Fruit fly (Drosophila melanogaster) whole organism, prepupa: ENCODE measurements around the gene Fad2.

Experiments used
- CG10669 ChIP-seq: fragments of 200-800 bp; sonication (Bioruptor generic); optimal IDR thresholded peaks from 3 replicates; lab custom pipeline; 2018; ENCODE audit warnings: missing biosample characterization, mild to moderate bottlenecking, missing genetic modification characterization, moderate library complexity
- CG11762 ChIP-seq: fragments of 200-800 bp; sonication (Bioruptor generic); optimal IDR thresholded peaks from 3 replicates; lab custom pipeline; 2016; ENCODE audit warnings: missing biosample characterization, missing genetic modification characterization; ENCODE audit not compliant: insufficient read depth
- CG11902 ChIP-seq: fragments of 200-800 bp; sonication (Bioruptor generic); optimal IDR thresholded peaks from 3 replicates; lab custom pipeline; 2016; ENCODE audit warnings: missing biosample characterization, missing genetic modification characterization
- CG32006 ChIP-seq: fragments of 200-800 bp; sonication (Bioruptor generic); optimal IDR thresholded peaks from 3 replicates; lab custom pipeline; 2017; ENCODE audit warnings: missing biosample characterization, mild to moderate bottlenecking, missing genetic modification characterization
- CG4318 ChIP-seq: fragments of 200-800 bp; sonication (Bioruptor generic); optimal IDR thresholded peaks from 3 replicates; lab custom pipeline; 2017; ENCODE audit warnings: missing biosample characterization, mild to moderate bottlenecking, missing genetic modification characterization
- CG6163 ChIP-seq: fragments of 200-800 bp; sonication (Bioruptor generic); IDR thresholded peaks from 3 replicates; pipeline ENCODE4 v1.3.6; 2022; ENCODE audit warnings: missing biosample characterization, missing genetic modification characterization
- CG6276 ChIP-seq: fragments of 200-800 bp; sonication (Bioruptor generic); optimal IDR thresholded peaks from 2 replicates; lab custom pipeline; 2017; ENCODE audit warnings: missing biosample characterization, mild to moderate bottlenecking, missing genetic modification characterization
- CG6808 ChIP-seq: fragments of 200-800 bp; sonication (Bioruptor generic); optimal IDR thresholded peaks from 3 replicates; lab custom pipeline; 2017; ENCODE audit warnings: missing biosample characterization, missing genetic modification characterization, mild to moderate bottlenecking, moderate library complexity, missing genetic modification reagents
- CG7368 ChIP-seq: fragments of 200-800 bp; sonication (Bioruptor generic); optimal IDR thresholded peaks from 3 replicates; lab custom pipeline; 2016; ENCODE audit warnings: missing biosample characterization, missing genetic modification characterization
- Smox ChIP-seq: fragments of 200-800 bp; sonication (Bioruptor generic); optimal IDR thresholded peaks from 3 replicates; lab custom pipeline; 2016; ENCODE audit warnings: missing biosample characterization, missing genetic modification characterization
- Sox102F ChIP-seq: fragments of 200-800 bp; sonication (Bioruptor generic); optimal IDR thresholded peaks from 2 replicates; lab custom pipeline; 2016; ENCODE audit warnings: missing biosample characterization, mild to moderate bottlenecking, missing genetic modification characterization
- acj6 ChIP-seq: fragments of 200-800 bp; sonication (Bioruptor generic); optimal IDR thresholded peaks from 3 replicates; lab custom pipeline; 2016; ENCODE audit warnings: missing biosample characterization, missing genetic modification characterization
- dac ChIP-seq: fragments of 200-800 bp; sonication (Bioruptor generic); optimal IDR thresholded peaks from 2 replicates; lab custom pipeline; 2017; ENCODE audit warnings: missing biosample characterization, mild to moderate bottlenecking, missing genetic modification characterization
- eg ChIP-seq: fragments of 200-800 bp; sonication (Bioruptor generic); IDR thresholded peaks from 3 replicates; pipeline ENCODE4 v1.3.6; 2022; ENCODE audit warnings: missing biosample characterization, missing genetic modification characterization
- esn ChIP-seq: fragments of 200-800 bp; sonication (Bioruptor generic); optimal IDR thresholded peaks from 2 replicates; lab custom pipeline; 2016; ENCODE audit warnings: missing biosample characterization, mild to moderate bottlenecking, missing genetic modification characterization, moderate library complexity
- net ChIP-seq: fragments of 200-800 bp; sonication (Bioruptor generic); optimal IDR thresholded peaks from 3 replicates; lab custom pipeline; 2016; ENCODE audit warnings: missing biosample characterization, missing genetic modification characterization
- pdm3 ChIP-seq: fragments of 200-800 bp; sonication (Bioruptor generic); optimal IDR thresholded peaks from 3 replicates; lab custom pipeline; 2016; ENCODE audit warnings: missing biosample characterization, missing genetic modification characterization
- vri ChIP-seq: fragments of 200-800 bp; sonication (Bioruptor generic); optimal IDR thresholded peaks from 3 replicates; lab custom pipeline; 2016; ENCODE audit warnings: missing biosample characterization, mild to moderate bottlenecking, missing genetic modification characterization

Gene Fad2

dm6 chr3L:11069764-11070163 lies 46.4 kb downstream of the Fad2 start, which contains the start of gene CG6310:
Gene CG6310, minus strand, starts transcription at chr3L:11069864.
- TF ChIP-seq Smox = no peak
- TF ChIP-seq esn = peak; percentile 0
- 0 out of 3 replicates have a peak, but pooled peaks have one; percentile 8 for TF ChIP-seq eg

dm6 chr3L:11070372-11070854 lies 47.1 kb downstream of the Fad2 start, which contains the start of gene Mocs1:
Gene Mocs1, plus strand, starts transcription at chr3L:11070526.
- TF ChIP-seq vri (peak; percentile 99), CG6163 (peak; percentile 39; the same call in 1 of the 3 replicates), Sox102F (GFP tag; lab: Kevin White, UChicago) (no peak), CG32006 (GFP tag; lab: Kevin White, UChicago) (no peak)

dm6 chr3L:11071057-11071456 lies 47.7 kb downstream of the Fad2 start:
- TF ChIP-seq CG7368 (no peak), CG4318 (GFP tag; lab: Kevin White, UChicago) (no peak), CG10669 (no peak), dac (GFP tag; lab: Kevin White, UChicago) (no peak), eg (no peak), CG6276 (GFP tag; lab: Kevin White, UChicago) (no peak), net (GFP tag; lab: Kevin White, UChicago) (no peak), CG6808 (no peak), acj6 (no peak), CG11902 (no peak), pdm3 (GFP tag; lab: Kevin White, UChicago) (no peak), CG11762 (no peak)
